Worm (Caenorhabditis elegans) whole organism, mixed stage, embryonic: Measurements from ENCODE around the gene F13E9.9.
A peak's percentile ranks its signal among the peaks of the same experiment; 100 is the strongest.

ENCODE experiments used
- M03D4.4 ChIP-seq: sonication (generic microtip); optimal IDR thresholded peaks from 2 replicates; lab custom pipeline; 2017; ENCODE audit warnings: mild to moderate bottlenecking, missing genetic modification characterization, missing compliant biosample characterization
- bed-3 ChIP-seq: fragments of 200-800 bp; sonication (Bioruptor generic); optimal IDR thresholded peaks from 3 replicates; lab custom pipeline; 2018; ENCODE audit warnings: mild to moderate bottlenecking, missing genetic modification characterization, moderate library complexity, missing compliant biosample characterization
- blmp-1 ChIP-seq: fragments of 150-350 bp; optimal IDR thresholded peaks from 2 replicates; lab custom pipeline; 2014; ENCODE audit warnings: missing biosample characterization, missing genetic modification characterization
- ceh-39 ChIP-seq: fragments of 150-350 bp; optimal IDR thresholded peaks from 2 replicates; lab custom pipeline; 2014; ENCODE audit warnings: missing biosample characterization, missing genetic modification characterization
- ceh-43 ChIP-seq: fragments of 200-800 bp; sonication (Bioruptor generic); optimal IDR thresholded peaks from 2 replicates; lab custom pipeline; 2018; ENCODE audit warnings: mild to moderate bottlenecking, missing genetic modification characterization, moderate library complexity, missing compliant biosample characterization
- ceh-83 ChIP-seq: fragments of 200-800 bp; sonication (Bioruptor generic); optimal IDR thresholded peaks from 2 replicates; lab custom pipeline; 2018; ENCODE audit warnings: mild to moderate bottlenecking, missing genetic modification characterization, missing compliant biosample characterization
- ces-1 ChIP-seq: fragments of 150-350 bp; optimal IDR thresholded peaks from 2 replicates; lab custom pipeline; 2014; ENCODE audit warnings: missing biosample characterization, missing genetic modification reagents, missing genetic modification characterization
- cnd-1 ChIP-seq: fragments of 200-800 bp; sonication (Bioruptor generic); optimal IDR thresholded peaks from 2 replicates; lab custom pipeline; 2018; ENCODE audit warnings: mild to moderate bottlenecking, missing genetic modification characterization, missing compliant biosample characterization
- drap-1 ChIP-seq: fragments of 200-800 bp; sonication (Bioruptor generic); optimal IDR thresholded peaks from 3 replicates; lab custom pipeline; 2018; ENCODE audit warnings: mild to moderate bottlenecking, missing genetic modification characterization, missing compliant biosample characterization
- elt-3 ChIP-seq: fragments of 150-350 bp; optimal IDR thresholded peaks from 2 replicates; lab custom pipeline; 2014; ENCODE audit warnings: missing biosample characterization, missing genetic modification characterization
- flh-1 ChIP-seq: fragments of 200-800 bp; sonication (Bioruptor generic); optimal IDR thresholded peaks from 2 replicates; lab custom pipeline; 2018; ENCODE audit warnings: mild to moderate bottlenecking, missing genetic modification characterization, moderate library complexity, missing compliant biosample characterization
- ham-2 ChIP-seq: fragments of 200-800 bp; sonication (Bioruptor generic); optimal IDR thresholded peaks from 2 replicates; lab custom pipeline; 2018; ENCODE audit warnings: mild to moderate bottlenecking, missing genetic modification characterization, missing compliant biosample characterization
- hlh-1 ChIP-seq: fragments of 150-350 bp; optimal IDR thresholded peaks from 2 replicates; lab custom pipeline; 2014; ENCODE audit warnings: missing biosample characterization, missing genetic modification reagents, missing genetic modification characterization
- lin-13 ChIP-seq: fragments of 150-350 bp; optimal IDR thresholded peaks from 2 replicates; lab custom pipeline; 2014; ENCODE audit warnings: missing biosample characterization, missing genetic modification characterization
- lin-32 ChIP-seq: fragments of 200-800 bp; sonication (Bioruptor generic); optimal IDR thresholded peaks from 2 replicates; lab custom pipeline; 2018; ENCODE audit warnings: mild to moderate bottlenecking, missing genetic modification characterization, missing compliant biosample characterization
- lsy-2 ChIP-seq: fragments of 150-350 bp; optimal IDR thresholded peaks from 2 replicates; lab custom pipeline; 2014; ENCODE audit warnings: missing biosample characterization, missing genetic modification characterization
- mab-5 ChIP-seq: fragments of 150-350 bp; optimal IDR thresholded peaks from 2 replicates; lab custom pipeline; 2014; ENCODE audit warnings: missing biosample characterization, missing genetic modification characterization
- mep-1 ChIP-seq: fragments of 150-350 bp; optimal IDR thresholded peaks from 2 replicates; lab custom pipeline; 2017; ENCODE audit warnings: missing biosample characterization, missing genetic modification reagents, missing genetic modification characterization, inconsistent platforms
- mls-2 ChIP-seq: sonication (generic microtip); optimal IDR thresholded peaks from 2 replicates; lab custom pipeline; 2016; ENCODE audit warnings: mild to moderate bottlenecking, missing genetic modification characterization, moderate library complexity, missing compliant biosample characterization
- nhr-12 ChIP-seq: fragments of 150-350 bp; optimal IDR thresholded peaks from 2 replicates; lab custom pipeline; 2014; ENCODE audit warnings: missing biosample characterization, missing genetic modification characterization
- nhr-2 ChIP-seq: fragments of 150-350 bp; optimal IDR thresholded peaks from 2 replicates; lab custom pipeline; 2014; ENCODE audit warnings: missing biosample characterization, missing genetic modification characterization
- nhr-237 ChIP-seq: fragments of 150-350 bp; optimal IDR thresholded peaks from 2 replicates; lab custom pipeline; 2014; ENCODE audit warnings: missing biosample characterization, missing genetic modification characterization
- nhr-28 ChIP-seq: fragments of 150-350 bp; optimal IDR thresholded peaks from 2 replicates; lab custom pipeline; 2014; ENCODE audit warnings: missing biosample characterization, missing genetic modification characterization
- nhr-76 ChIP-seq: sonication (generic microtip); optimal IDR thresholded peaks from 2 replicates; lab custom pipeline; 2017; ENCODE audit warnings: missing biosample characterization, missing genetic modification characterization
- pha-4 ChIP-seq: fragments of 150-350 bp; optimal IDR thresholded peaks from 2 replicates; lab custom pipeline; 2018; ENCODE audit warnings: missing biosample characterization, missing genetic modification reagents, missing genetic modification characterization
- sem-2 ChIP-seq: fragments of 200-800 bp; sonication (Bioruptor generic); optimal IDR thresholded peaks from 2 replicates; lab custom pipeline; 2018; ENCODE audit warnings: mild to moderate bottlenecking, missing genetic modification characterization, missing compliant biosample characterization
- snpc-4 ChIP-seq: fragments of 150-350 bp; optimal IDR thresholded peaks from 2 replicates; lab custom pipeline; 2014; ENCODE audit warnings: missing biosample characterization, missing genetic modification characterization
- sptf-1 ChIP-seq: sonication (generic microtip); optimal IDR thresholded peaks from 2 replicates; lab custom pipeline; 2017; ENCODE audit warnings: mild to moderate bottlenecking, missing genetic modification characterization, moderate library complexity, missing compliant biosample characterization
- unc-120 ChIP-seq: sonication (generic microtip); optimal IDR thresholded peaks from 2 replicates; lab custom pipeline; 2017; ENCODE audit warnings: missing genetic modification characterization, missing compliant biosample characterization; ENCODE audit not compliant: poor library complexity, severe bottlenecking
- unc-39 ChIP-seq: fragments of 150-350 bp; optimal IDR thresholded peaks from 2 replicates; lab custom pipeline; 2014; ENCODE audit warnings: missing biosample characterization, missing genetic modification characterization
- unc-62 ChIP-seq: fragments of 150-350 bp; optimal IDR thresholded peaks from 2 replicates; lab custom pipeline; 2014; ENCODE audit warnings: missing biosample characterization, missing genetic modification reagents, missing genetic modification characterization
- zip-8 ChIP-seq: fragments of 150-350 bp; optimal IDR thresholded peaks from 2 replicates; lab custom pipeline; 2014; ENCODE audit warnings: missing biosample characterization, missing genetic modification characterization
- ztf-11 ChIP-seq: fragments of 150-350 bp; optimal IDR thresholded peaks from 2 replicates; lab custom pipeline; 2014; ENCODE audit warnings: missing biosample characterization, missing genetic modification characterization

F13E9.9 gene

DNA sequence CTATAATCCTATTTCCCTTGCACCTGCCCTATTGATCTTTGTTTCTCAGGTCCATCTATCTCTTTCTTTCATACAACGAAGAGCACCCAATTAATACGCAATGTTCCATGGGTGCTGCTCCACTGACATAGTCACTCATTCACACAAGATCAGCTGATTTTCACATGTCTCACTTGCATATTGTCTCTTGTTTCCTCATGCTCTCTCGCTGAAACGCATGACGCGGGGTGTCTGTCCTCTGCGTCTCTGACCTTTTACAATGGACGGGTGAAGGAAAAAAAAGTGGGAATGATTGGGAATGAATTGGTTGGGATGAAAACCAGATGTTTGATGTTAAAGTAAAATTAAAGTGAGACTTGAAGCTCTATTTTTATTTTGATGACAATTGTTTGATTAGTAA is 36.3 kb upstream of the F13E9.9 start:
- peak; percentile 6 for TF ChIP-seq sptf-1 (tag; lab: Kevin White, UChicago)
- TF ChIP-seq mep-1 (tag; lab: Kevin White, UChicago) = no peak
- TF ChIP-seq cnd-1 (tag; lab: Kevin White, UChicago) = peak; percentile 27
- TF ChIP-seq lsy-2 (tag; lab: Kevin White, UChicago) = peak; percentile 40
- no peak for TF ChIP-seq sem-2
- TF ChIP-seq pha-4 (tag; lab: Kevin White, UChicago) = no peak
- peak; percentile 12 for TF ChIP-seq mls-2 (tag; lab: Kevin White, UChicago)
- TF ChIP-seq nhr-2 = peak; percentile 40
- TF ChIP-seq unc-120 (tag; lab: Kevin White, UChicago) = peak; percentile 73
- peak; percentile 75 for TF ChIP-seq hlh-1 (tag; lab: Kevin White, UChicago)
- TF ChIP-seq ces-1 (GFP tag; lab: Kevin White, UChicago) = peak; percentile 47
- peak; percentile 95 for TF ChIP-seq unc-62 (GFP tag; lab: Kevin White, UChicago)

DNA sequence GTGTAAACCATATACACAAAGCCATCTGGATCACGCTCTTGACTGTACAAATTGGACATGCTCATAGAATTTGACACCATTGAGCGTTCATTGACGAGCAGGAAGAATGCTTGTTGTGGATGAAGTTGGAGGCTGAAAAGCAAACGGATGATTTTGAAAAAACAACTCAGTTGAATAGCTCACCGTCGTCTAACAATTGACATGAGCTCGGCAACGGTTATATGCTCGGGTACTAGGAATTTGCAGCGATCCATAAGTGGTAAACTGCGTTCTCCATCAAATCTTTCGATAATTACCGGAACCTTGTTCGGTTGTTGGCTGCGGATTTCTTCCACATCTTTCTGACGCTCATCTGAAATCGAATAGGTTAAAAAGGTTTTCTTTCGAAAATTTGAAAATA is 35.8 kb upstream of the F13E9.9 start:
- TF ChIP-seq cnd-1 (tag; lab: Kevin White, UChicago) (no peak), ceh-39 (no peak), zip-8 (no peak), ham-2 (GFP tag; lab: Kevin White, UChicago) (no peak), hlh-1 (tag; lab: Kevin White, UChicago) (no peak), nhr-28 (tag; lab: Kevin White, UChicago) (no peak), sem-2 (no peak), flh-1 (GFP tag; lab: Kevin White, UChicago) (no peak), lin-32 (GFP tag; lab: Kevin White, UChicago) (no peak), ztf-11 (tag; lab: Kevin White, UChicago) (no peak), unc-39 (no peak), nhr-2 (no peak), elt-3 (no peak), bed-3 (no peak), lin-13 (tag; lab: Kevin White, UChicago) (no peak), mab-5 (tag; lab: Kevin White, UChicago) (no peak), mls-2 (tag; lab: Kevin White, UChicago) (no peak), pha-4 (tag; lab: Kevin White, UChicago) (no peak), snpc-4 (tag; lab: Kevin White, UChicago) (no peak), unc-62 (GFP tag; lab: Kevin White, UChicago) (no peak)
- TF ChIP-seq, all 35 proteins: peak for 0

DNA sequence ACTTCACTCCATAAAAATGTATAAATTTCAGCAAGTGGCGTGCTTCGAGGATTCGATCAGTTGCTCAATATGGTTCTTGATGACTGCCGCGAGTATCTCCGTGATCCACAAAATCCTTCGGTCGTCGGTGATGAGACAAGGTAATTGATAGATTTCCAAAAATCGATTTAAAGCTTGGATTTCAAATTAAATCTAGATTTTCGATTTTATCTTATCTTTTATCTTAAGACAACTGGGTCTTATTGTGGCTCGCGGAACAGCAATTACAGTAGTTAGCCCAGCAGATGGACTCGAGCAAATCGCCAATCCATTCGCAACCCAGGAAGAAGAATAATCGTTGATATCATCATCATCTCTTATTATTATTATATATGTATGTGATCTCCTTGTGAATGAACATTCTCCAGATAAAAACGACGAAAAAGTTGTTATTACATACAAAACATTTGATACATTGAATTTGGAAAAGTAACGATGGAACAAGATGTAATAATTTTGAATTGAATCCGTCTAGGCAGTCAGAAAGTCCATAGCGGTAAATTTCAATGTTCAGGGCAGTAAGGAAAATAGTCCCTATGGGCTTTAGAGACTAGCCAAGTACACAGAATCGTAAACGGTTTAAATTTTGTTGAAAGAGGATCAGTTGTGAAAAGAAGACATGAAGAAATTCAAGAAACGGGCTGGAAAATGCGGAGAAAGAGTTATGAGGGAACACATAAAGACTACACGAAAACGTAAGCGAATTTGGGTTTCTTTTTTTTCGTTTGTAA is 35.0 kb upstream of the F13E9.9 start:
- TF ChIP-seq ceh-43 (GFP tag; lab: Kevin White, UChicago) (no peak), ces-1 (GFP tag; lab: Kevin White, UChicago) (no peak), lin-13 (tag; lab: Kevin White, UChicago) (no peak), mab-5 (tag; lab: Kevin White, UChicago) (no peak), nhr-12 (tag; lab: Kevin White, UChicago) (no peak), hlh-1 (tag; lab: Kevin White, UChicago) (no peak), nhr-237 (no peak), snpc-4 (tag; lab: Kevin White, UChicago) (no peak), bed-3 (no peak), nhr-2 (no peak), nhr-28 (tag; lab: Kevin White, UChicago) (no peak), zip-8 (no peak), elt-3 (no peak), drap-1 (no peak), mep-1 (tag; lab: Kevin White, UChicago) (no peak), lsy-2 (tag; lab: Kevin White, UChicago) (no peak), blmp-1 (tag; lab: Kevin White, UChicago) (no peak), nhr-76 (tag; lab: Kevin White, UChicago) (no peak), ceh-83 (no peak)

DNA sequence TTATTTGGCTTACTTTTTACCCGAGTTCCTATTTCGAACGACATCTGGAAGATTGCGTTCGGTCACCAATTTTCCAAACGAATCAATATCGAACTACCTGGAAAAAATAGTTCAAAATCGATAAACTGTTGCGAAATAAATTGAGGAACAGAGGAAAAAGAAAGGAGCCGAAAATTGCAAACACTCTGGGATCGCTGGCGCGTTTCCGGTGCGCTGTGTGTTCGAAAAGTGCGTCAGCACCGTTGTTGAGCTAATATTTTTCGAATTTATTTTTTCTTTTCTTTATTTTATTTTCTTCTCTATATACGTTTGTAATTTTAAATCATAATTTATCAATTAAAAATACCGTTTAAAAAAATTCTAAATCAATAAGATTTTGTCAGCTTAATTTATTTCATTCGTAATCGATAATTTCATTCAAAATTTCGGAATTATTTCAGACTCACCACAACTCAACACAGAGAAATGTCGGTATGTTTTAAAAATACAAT is 34.1 kb upstream of the F13E9.9 start, which contains the start of the genes dnc-1 and lsm-7:
dnc-1 (minus strand) TSS at position 142 of the 491 bp plus-strand sequence.
lsm-7 (plus strand) TSS at position 441 of the 491 bp plus-strand sequence.
- TF ChIP-seq nhr-12 (tag; lab: Kevin White, UChicago) (no peak), nhr-237 (no peak), cnd-1 (tag; lab: Kevin White, UChicago) (peak; percentile 4), ztf-11 (tag; lab: Kevin White, UChicago) (no peak), lin-32 (GFP tag; lab: Kevin White, UChicago) (no peak), mab-5 (tag; lab: Kevin White, UChicago) (no peak), lsy-2 (tag; lab: Kevin White, UChicago) (peak; percentile 71), bed-3 (no peak), hlh-1 (tag; lab: Kevin White, UChicago) (no peak), snpc-4 (tag; lab: Kevin White, UChicago) (no peak), ceh-39 (peak; percentile 15), unc-120 (tag; lab: Kevin White, UChicago) (peak; percentile 18), ces-1 (GFP tag; lab: Kevin White, UChicago) (no peak), ceh-43 (GFP tag; lab: Kevin White, UChicago) (no peak), nhr-2 (no peak), drap-1 (no peak), M03D4.4 (tag; lab: Kevin White, UChicago) (no peak), ham-2 (GFP tag; lab: Kevin White, UChicago) (no peak), unc-39 (no peak), nhr-76 (tag; lab: Kevin White, UChicago) (no peak), sem-2 (no peak), mls-2 (tag; lab: Kevin White, UChicago) (peak; percentile 24), elt-3 (no peak), mep-1 (tag; lab: Kevin White, UChicago) (peak; percentile 54)
- TF ChIP-seq, all 35 proteins: peak for 6
